Worm (Caenorhabditis elegans): Measurements from ENCODE around the gene gcs-1.

Gene gcs-1

ce11 chrII:9001743-9002222 is 36.3 kb downstream of the gcs-1 start, which contains the start of gene F44G4.6:
F44G4.6 (minus strand) TSS chrII:9001793.
- TF ChIP-seq nhr-2 (tag; optimal IDR thresholded peaks at IDR 0.05) (no peak), cnd-1 (tag; optimal IDR thresholded peaks at IDR 0.05) (no peak), lin-32 (GFP tag; optimal IDR thresholded peaks at IDR 0.05) (no peak), ceh-83 (GFP tag; optimal IDR thresholded peaks at IDR 0.05) (no peak), bed-3 (GFP tag; optimal IDR thresholded peaks at IDR 0.05) (no peak), elt-3 (tag; optimal IDR thresholded peaks at IDR 0.05) (no peak), ces-1 (GFP tag; optimal IDR thresholded peaks at IDR 0.05) (no peak), pha-4 (tag; optimal IDR thresholded peaks at IDR 0.05) (no peak), blmp-1 (tag; optimal IDR thresholded peaks at IDR 0.05) (no peak), nhr-76 (tag; optimal IDR thresholded peaks at IDR 0.05) (no peak), mls-2 (tag; optimal IDR thresholded peaks at IDR 0.05) (no peak), sptf-1 (tag; optimal IDR thresholded peaks at IDR 0.05) (no peak), unc-120 (tag; optimal IDR thresholded peaks at IDR 0.05; ENCODE audit: poor library complexity, severe bottlenecking) (no peak), zip-8 (tag; optimal IDR thresholded peaks at IDR 0.05) (no peak), nhr-12 (tag; optimal IDR thresholded peaks at IDR 0.05) (no peak), nhr-237 (tag; optimal IDR thresholded peaks at IDR 0.05) (no peak), ztf-11 (tag; optimal IDR thresholded peaks at IDR 0.05) (no peak), nhr-28 (tag; optimal IDR thresholded peaks at IDR 0.05) (no peak)

ce11 chrII:9000331-9000730 is 37.8 kb downstream of the gcs-1 start, which contains the start of gene F44G4.5:
F44G4.5 (minus strand) TSS chrII:9000431.
- TF ChIP-seq sem-2 (GFP tag; optimal IDR thresholded peaks at IDR 0.05) (no peak), nhr-28 (tag; optimal IDR thresholded peaks at IDR 0.05) (no peak), flh-1 (GFP tag; optimal IDR thresholded peaks at IDR 0.05) (no peak), drap-1 (GFP tag; optimal IDR thresholded peaks at IDR 0.05) (no peak), nhr-237 (tag; optimal IDR thresholded peaks at IDR 0.05) (no peak), nhr-12 (tag; optimal IDR thresholded peaks at IDR 0.05) (no peak), nhr-76 (tag; optimal IDR thresholded peaks at IDR 0.05) (no peak), elt-1 (tag; optimal IDR thresholded peaks at IDR 0.05; ENCODE audit: borderline replicate concordance, insufficient read depth) (no peak), unc-39 (tag; optimal IDR thresholded peaks at IDR 0.05) (no peak), unc-120 (tag; optimal IDR thresholded peaks at IDR 0.05; ENCODE audit: poor library complexity, severe bottlenecking) (no peak), ces-1 (GFP tag; optimal IDR thresholded peaks at IDR 0.05) (no peak), mab-5 (tag; optimal IDR thresholded peaks at IDR 0.05) (no peak), cnd-1 (tag; optimal IDR thresholded peaks at IDR 0.05) (no peak), unc-62 (GFP tag; optimal IDR thresholded peaks at IDR 0.05) (no peak), zip-8 (tag; optimal IDR thresholded peaks at IDR 0.05) (no peak), mls-2 (tag; optimal IDR thresholded peaks at IDR 0.05) (no peak), blmp-1 (tag; optimal IDR thresholded peaks at IDR 0.05) (no peak)

ce11 chrII:8997479-8997878 is 40.6 kb downstream of the gcs-1 start, which contains the start of the genes F44G4.3 and tdp-1:
F44G4.3 (minus strand) TSS chrII:8997662.
tdp-1 (plus strand) TSS chrII:8997825.
- TF ChIP-seq ceh-39 (tag; optimal IDR thresholded peaks at IDR 0.05) (no peak), lin-32 (GFP tag; optimal IDR thresholded peaks at IDR 0.05) (no peak), ceh-43 (GFP tag; optimal IDR thresholded peaks at IDR 0.05) (no peak), blmp-1 (tag; optimal IDR thresholded peaks at IDR 0.05) (no peak), drap-1 (GFP tag; optimal IDR thresholded peaks at IDR 0.05) (no peak), lin-13 (tag; optimal IDR thresholded peaks at IDR 0.05) (no peak), nhr-76 (tag; optimal IDR thresholded peaks at IDR 0.05) (no peak), mls-2 (tag; optimal IDR thresholded peaks at IDR 0.05) (no peak), lsy-2 (tag; optimal IDR thresholded peaks at IDR 0.05) (peak; percentile 93), M03D4.4 (tag; optimal IDR thresholded peaks at IDR 0.05) (peak; percentile 3), unc-120 (tag; optimal IDR thresholded peaks at IDR 0.05; ENCODE audit: poor library complexity, severe bottlenecking) (no peak), mep-1 (tag; optimal IDR thresholded peaks at IDR 0.05) (peak; percentile 1), ces-1 (GFP tag; optimal IDR thresholded peaks at IDR 0.05) (peak; percentile 97)

- TF ChIP-seq nhr-2 (tag; optimal IDR thresholded peaks at IDR 0.05) (no peak), elt-1 (tag; optimal IDR thresholded peaks at IDR 0.05; ENCODE audit: borderline replicate concordance, insufficient read depth) (no peak), ztf-11 (tag; optimal IDR thresholded peaks at IDR 0.05) (no peak), sptf-1 (tag; optimal IDR thresholded peaks at IDR 0.05) (no peak), sem-2 (GFP tag; optimal IDR thresholded peaks at IDR 0.05) (no peak), M03D4.4 (tag; optimal IDR thresholded peaks at IDR 0.05) (no peak), snpc-4 (tag; optimal IDR thresholded peaks at IDR 0.05) (no peak), drap-1 (GFP tag; optimal IDR thresholded peaks at IDR 0.05) (no peak), tbx-8 (GFP tag; optimal IDR thresholded peaks at IDR 0.05) (no peak), ham-2 (GFP tag; optimal IDR thresholded peaks at IDR 0.05) (no peak), mab-5 (tag; optimal IDR thresholded peaks at IDR 0.05) (no peak), pha-4 (tag; optimal IDR thresholded peaks at IDR 0.05) (no peak), ceh-39 (tag; optimal IDR thresholded peaks at IDR 0.05) (no peak), nhr-28 (tag; optimal IDR thresholded peaks at IDR 0.05) (no peak), lsy-2 (tag; optimal IDR thresholded peaks at IDR 0.05) (no peak), nhr-237 (tag; optimal IDR thresholded peaks at IDR 0.05) (no peak), unc-39 (tag; optimal IDR thresholded peaks at IDR 0.05) (no peak), bed-3 (GFP tag; optimal IDR thresholded peaks at IDR 0.05) (no peak)
Measured at ce11 chrII:8996064-8996463, 42.0 kb downstream of the gcs-1 start, which contains the start of gene ndub-2. ndub-2 (plus strand) TSS chrII:8996364.
